In the genomic region with DNA sequence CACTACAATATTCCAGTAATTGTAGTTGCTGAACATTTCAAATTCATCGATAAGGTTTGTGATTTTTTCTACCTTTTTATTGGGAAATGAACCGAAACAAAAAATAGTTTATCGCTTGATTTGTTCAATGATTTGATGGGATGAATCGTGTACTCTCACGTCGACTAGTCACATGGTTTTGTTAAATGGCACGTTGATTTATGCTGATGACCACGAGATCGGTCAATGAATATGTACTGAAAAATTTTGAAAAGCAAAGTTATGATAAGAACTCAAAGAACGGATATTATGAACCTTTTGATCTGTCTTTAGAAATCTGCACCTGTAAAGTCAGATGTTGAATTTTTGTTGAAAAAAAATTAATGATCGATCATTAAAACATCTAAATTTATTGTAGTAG, we compare ENCODE assay signal across 1 worm cellular context.
TF ChIP-seq lines count a peak whose summit lies in the region.

No protein-coding gene starts in this region.

TF ChIP-seq in whole organism, L1 larva, 84 proteins besides CTCF, POLR2A, EP300 and RAD21 (continued from another document):
- TF ChIP-seq mab-9 (GFP tag; IDR thresholded peaks at IDR 0.05; lab: Robert Waterston, UW) = peak; percentile 48; the same call in 1 of the 2 replicates
- TF ChIP-seq nhr-71 (tag; optimal IDR thresholded peaks at IDR 0.05; lab: Kevin White, UChicago) = peak; percentile 89
- TF ChIP-seq lin-15B (tag; optimal IDR thresholded peaks at IDR 0.05; lab: Kevin White, UChicago) = no peak
- TF ChIP-seq nhr-11 (tag; optimal IDR thresholded peaks at IDR 0.05; lab: Kevin White, UChicago) = no peak
- TF ChIP-seq unc-98 (GFP tag; IDR thresholded peaks at IDR 0.05; lab: Robert Waterston, UW) = no peak
- no peak for TF ChIP-seq fkh-4 (tag; optimal IDR thresholded peaks at IDR 0.05; lab: Kevin White, UChicago; ENCODE audit: borderline replicate concordance)
- no peak for TF ChIP-seq ceh-82 (tag; optimal IDR thresholded peaks at IDR 0.05; lab: Kevin White, UChicago)
- no peak for TF ChIP-seq nhr-84 (tag; optimal IDR thresholded peaks at IDR 0.05; lab: Kevin White, UChicago)
- TF ChIP-seq pag-3 (tag; optimal IDR thresholded peaks at IDR 0.05; lab: Kevin White, UChicago; ENCODE audit: borderline replicate concordance, insufficient read depth) = no peak
- TF ChIP-seq nhr-237 (tag; optimal IDR thresholded peaks at IDR 0.05; lab: Kevin White, UChicago) = no peak
- TF ChIP-seq efl-1 (optimal IDR thresholded peaks at IDR 0.05; lab: Kevin White, UChicago) = peak in 1 of 2 experiments; percentile 21
- TF ChIP-seq efl-1 (GFP tag; optimal IDR thresholded peaks at IDR 0.05 in 1 of 2; lab: Kevin White, UChicago) = peak in 1 of 2 experiments; percentile 90
- TF ChIP-seq ceh-63 (GFP tag; optimal IDR thresholded peaks at IDR 0.05; lab: Kevin White, UChicago) = no peak
- TF ChIP-seq blmp-1 (tag; optimal IDR thresholded peaks at IDR 0.05; lab: Kevin White, UChicago) = peak; percentile 85
- peak; percentile 33 to 100 (median 90) for TF ChIP-seq elt-3 (tag; optimal IDR thresholded peaks at IDR 0.05; lab: Kevin White, UChicago)
- peak; percentile 93 for TF ChIP-seq unc-130 (tag; optimal IDR thresholded peaks at IDR 0.05; lab: Kevin White, UChicago)
- TF ChIP-seq ceh-8 (GFP tag; optimal IDR thresholded peaks at IDR 0.05; lab: Kevin White, UChicago) = no peak
- no peak for TF ChIP-seq C34B4.2 (tag; optimal IDR thresholded peaks at IDR 0.05; lab: Kevin White, UChicago)
- TF ChIP-seq fos-1 (tag; optimal IDR thresholded peaks at IDR 0.05; lab: Kevin White, UChicago) = no peak
- peak; percentile 94 for TF ChIP-seq nhr-20 (tag; optimal IDR thresholded peaks at IDR 0.05; lab: Kevin White, UChicago)
- TF ChIP-seq sup-37 (GFP tag; optimal IDR thresholded peaks at IDR 0.05; lab: Kevin White, UChicago) = no peak
- TF ChIP-seq sox-4 (tag; optimal IDR thresholded peaks at IDR 0.05; lab: Kevin White, UChicago) = peak; percentile 17
- no peak for TF ChIP-seq fkh-8 (tag; optimal IDR thresholded peaks at IDR 0.05; lab: Kevin White, UChicago)
- no peak for TF ChIP-seq dsc-1 (tag; optimal IDR thresholded peaks at IDR 0.05; lab: Kevin White, UChicago)
- peak; percentile 69 for TF ChIP-seq nhr-47 (tag; optimal IDR thresholded peaks at IDR 0.05; lab: Kevin White, UChicago)
- TF ChIP-seq hpl-2 (GFP tag; optimal IDR thresholded peaks at IDR 0.05; lab: Kevin White, UChicago) = peak; percentile 77
- TF ChIP-seq nhr-77 (tag; optimal IDR thresholded peaks at IDR 0.05; lab: Kevin White, UChicago) = no peak
- TF ChIP-seq isw-1 (GFP tag; IDR thresholded peaks at IDR 0.05; lab: Robert Waterston, UW) = no peak
- peak; percentile 78 for TF ChIP-seq elt-2 (tag; optimal IDR thresholded peaks at IDR 0.05; lab: Kevin White, UChicago)
- no peak for TF ChIP-seq mef-2 (tag; optimal IDR thresholded peaks at IDR 0.05; lab: Kevin White, UChicago)
- no peak for TF ChIP-seq skn-1 (tag; optimal IDR thresholded peaks at IDR 0.05; lab: Kevin White, UChicago)
- no peak for TF ChIP-seq egl-13 (tag; optimal IDR thresholded peaks at IDR 0.05; lab: Kevin White, UChicago)
- peak; percentile 95 for TF ChIP-seq nhr-19 (GFP tag; conservative IDR thresholded peaks at IDR 0.05; lab: Robert Waterston, UW)
- TF ChIP-seq pax-3 (tag; optimal IDR thresholded peaks at IDR 0.05; lab: Kevin White, UChicago) = no peak
- TF ChIP-seq unc-86 (tag; optimal IDR thresholded peaks at IDR 0.05; lab: Kevin White, UChicago) = no peak
- TF ChIP-seq aha-1 (tag; optimal IDR thresholded peaks at IDR 0.05; lab: Kevin White, UChicago) = no peak
- TF ChIP-seq unc-62 (GFP tag; optimal IDR thresholded peaks at IDR 0.05; lab: Kevin White, UChicago) = no peak
